Fruit fly (Drosophila melanogaster): ENCODE measurements around the gene p38c.

Gene p38c

dm6 chr3R:24099039-24100026 is 50.7 kb downstream of the p38c start (continued):
- peak; percentile 69 for TF ChIP-seq ttk (GFP tag; IDR thresholded peaks at IDR 0.05)
- TF ChIP-seq GATAe (GFP tag; conservative IDR thresholded peaks at IDR 0.05) = peak; percentile 41
- no peak for TF ChIP-seq run (tag; optimal IDR thresholded peaks at IDR 0.05)
- TF ChIP-seq zen (tag; optimal IDR thresholded peaks at IDR 0.05) = peak; percentile 50
- TF ChIP-seq CG9876 (GFP tag; optimal IDR thresholded peaks at IDR 0.05) = peak; percentile 72
- TF ChIP-seq Ets65A (GFP tag) = peak; percentile 97
- peak; percentile 16 for TF ChIP-seq Lhr (GFP tag; optimal IDR thresholded peaks at IDR 0.05)
- peak; percentile 57 for TF ChIP-seq psq (GFP tag; optimal IDR thresholded peaks at IDR 0.05)
- TF ChIP-seq aop (GFP tag; IDR thresholded peaks at IDR 0.05) = peak; percentile 57; the same call in 1 of the 2 replicates
- TF ChIP-seq CG2678 (tag; optimal IDR thresholded peaks at IDR 0.05) = peak; percentile 79
- TF ChIP-seq fu2 (GFP tag; optimal IDR thresholded peaks at IDR 0.05) = peak; percentile 69
- peak; percentile 84 for TF ChIP-seq CG15269 (tag; optimal IDR thresholded peaks at IDR 0.05)
- TF ChIP-seq CG18011 (GFP tag; optimal IDR thresholded peaks at IDR 0.05) = peak; percentile 64
- peak; percentile 84 for TF ChIP-seq CG13624 (GFP tag; optimal IDR thresholded peaks at IDR 0.05)
- peak; percentile 81 for TF ChIP-seq Drgx (GFP tag; IDR thresholded peaks at IDR 0.05)
- TF ChIP-seq ind (GFP tag; optimal IDR thresholded peaks at IDR 0.05) = peak; percentile 82
- peak; percentile 32; the same call in 1 of the 2 replicates for TF ChIP-seq Adf1 (GFP tag; IDR thresholded peaks at IDR 0.05)
- TF ChIP-seq CG1603 (tag; optimal IDR thresholded peaks at IDR 0.05) = peak; percentile 76
- TF ChIP-seq CG18619 (GFP tag; optimal IDR thresholded peaks at IDR 0.05) = peak; percentile 72
- TF ChIP-seq Xbp1 (GFP tag; optimal IDR thresholded peaks at IDR 0.05) = peak; percentile 79
- no peak for TF ChIP-seq Dref (GFP tag; IDR thresholded peaks at IDR 0.05)
- TF ChIP-seq CG6854 (GFP tag; optimal IDR thresholded peaks at IDR 0.05) = peak; percentile 27
- no peak; the same call in 2 of the 3 replicates for TF ChIP-seq croc (GFP tag; conservative IDR thresholded peaks at IDR 0.05)
- TF ChIP-seq CG16813 (GFP tag; IDR thresholded peaks at IDR 0.05; ENCODE audit: partially characterized antibody) = no peak
- peak; percentile 72; the same call in 2 of the 3 replicates for TF ChIP-seq otp (GFP tag; IDR thresholded peaks at IDR 0.05)
- peak; percentile 80 for TF ChIP-seq CG6689 (GFP tag; IDR thresholded peaks at IDR 0.05)
- TF ChIP-seq Antp (GFP tag; optimal IDR thresholded peaks at IDR 0.05) = peak; percentile 78
- TF ChIP-seq CG11093 (GFP tag; IDR thresholded peaks at IDR 0.05) = peak; percentile 56
- peak; percentile 83 for TF ChIP-seq Blimp-1 (GFP tag; optimal IDR thresholded peaks at IDR 0.05)
- peak; percentile 64 for TF ChIP-seq CG1602 (GFP tag; optimal IDR thresholded peaks at IDR 0.05)
- TF ChIP-seq org-1 (GFP tag; optimal IDR thresholded peaks at IDR 0.05) = peak; percentile 36
- peak; percentile 74 for TF ChIP-seq CG17328 (GFP tag; IDR thresholded peaks at IDR 0.05)
- TF ChIP-seq Hey (tag; optimal IDR thresholded peaks at IDR 0.05) = no peak
- peak; percentile 89 for TF ChIP-seq Rfx (GFP tag; IDR thresholded peaks at IDR 0.05)
- peak; percentile 67 for TF ChIP-seq CG3281 (GFP tag; optimal IDR thresholded peaks at IDR 0.05)
- TF ChIP-seq Atf3 (GFP tag; optimal IDR thresholded peaks at IDR 0.05) = peak; percentile 58
- no peak for TF ChIP-seq mld (GFP tag; IDR thresholded peaks at IDR 0.05; ENCODE audit: partially characterized antibody)
- TF ChIP-seq CG11456 (GFP tag; IDR thresholded peaks at IDR 0.05) = peak; percentile 88
- peak; percentile 68 for TF ChIP-seq CG3065 (GFP tag; optimal IDR thresholded peaks at IDR 0.05)
- peak; percentile 34 for TF ChIP-seq CG11723 (GFP tag; optimal IDR thresholded peaks at IDR 0.05)
- TF ChIP-seq CG10147 (GFP tag; optimal IDR thresholded peaks at IDR 0.05) = peak; percentile 54
- no peak for TF ChIP-seq Elba2 (GFP tag; optimal IDR thresholded peaks at IDR 0.05)
- TF ChIP-seq nerfin-1 (tag; optimal IDR thresholded peaks at IDR 0.05) = peak; percentile 18
- TF ChIP-seq ci (GFP tag; IDR thresholded peaks at IDR 0.05) = peak; percentile 92
- TF ChIP-seq wor (GFP tag; IDR thresholded peaks at IDR 0.05) = peak; percentile 61; the same call in 1 of the 2 replicates
- peak; percentile 21 for TF ChIP-seq Sox100B (GFP tag; optimal IDR thresholded peaks at IDR 0.05)
- TF ChIP-seq ssp (GFP tag; IDR thresholded peaks at IDR 0.05) = peak; percentile 64
- TF ChIP-seq CG7839 (tag; optimal IDR thresholded peaks at IDR 0.05) = peak; percentile 85

All from whole organism, embryonic.